Fruit fly (Drosophila melanogaster): ENCODE data around the gene Sec8.

Gene Sec8

dm6 chr3R:5789025-5789953, 30.5 kb upstream of the Sec8 start, which contains the start of the genes Hat1 and Rpn5:
TSS of gene Hat1 (minus strand) at chr3R:5789384.
TSS of gene Rpn5 (plus strand) at chr3R:5789493.
- TF ChIP-seq Mnt (GFP tag; optimal IDR thresholded peaks at IDR 0.05) (peak; percentile 84), pad (GFP tag; optimal IDR thresholded peaks at IDR 0.05) (peak; percentile 80), CG1620 (GFP tag; optimal IDR thresholded peaks at IDR 0.05) (peak; percentile 94), cnc (optimal IDR thresholded peaks at IDR 0.05) (peak; percentile 98 to 99), cic (GFP tag; optimal IDR thresholded peaks at IDR 0.05) (peak; percentile 48), CG7045 (GFP tag; optimal IDR thresholded peaks at IDR 0.05) (peak; percentile 81), Crg-1 (GFP tag; optimal IDR thresholded peaks at IDR 0.05) (peak; percentile 94), bab1 (GFP tag; optimal IDR thresholded peaks at IDR 0.05) (peak; percentile 83), CG14711 (tag; optimal IDR thresholded peaks at IDR 0.05) (peak; percentile 89), CG12768 (GFP tag; optimal IDR thresholded peaks at IDR 0.05) (peak; percentile 79), CG11617 (GFP tag; optimal IDR thresholded peaks at IDR 0.05) (peak; percentile 89), CG5204 (GFP tag; optimal IDR thresholded peaks at IDR 0.05) (peak; percentile 88), ovo (GFP tag; optimal IDR thresholded peaks at IDR 0.05) (peak; percentile 67), tj (GFP tag; optimal IDR thresholded peaks at IDR 0.05) (peak; percentile 70), Clk (GFP tag; optimal IDR thresholded peaks at IDR 0.05) (peak; percentile 59), Hr96 (GFP tag; optimal IDR thresholded peaks at IDR 0.05) (peak; percentile 92), CG7101 (tag; optimal IDR thresholded peaks at IDR 0.05) (peak; percentile 81), kay (GFP tag; ENCODE audit: borderline replicate concordance) (no peak), toe (GFP tag; optimal IDR thresholded peaks at IDR 0.05) (peak; percentile 94), CG33017 (tag; optimal IDR thresholded peaks at IDR 0.05) (peak; percentile 51)

dm6 chr3R:5781462-5781861, 22.7 kb upstream of the Sec8 start, which contains the start of gene kat-60L1:
TSS of gene kat-60L1 (plus strand) at chr3R:5781762.
- no peak for TF ChIP-seq CG11617 (GFP tag; optimal IDR thresholded peaks at IDR 0.05)
- TF ChIP-seq tj (GFP tag; optimal IDR thresholded peaks at IDR 0.05), result no peak
- TF ChIP-seq CG14711 (tag; optimal IDR thresholded peaks at IDR 0.05), result no peak
- TF ChIP-seq bab1 (GFP tag; optimal IDR thresholded peaks at IDR 0.05), result no peak
- TF ChIP-seq CG1620 (GFP tag; optimal IDR thresholded peaks at IDR 0.05), result no peak
- no peak for TF ChIP-seq CG7101 (tag; optimal IDR thresholded peaks at IDR 0.05)
- no peak for TF ChIP-seq cic (GFP tag; optimal IDR thresholded peaks at IDR 0.05)
- no peak for TF ChIP-seq ovo (GFP tag; optimal IDR thresholded peaks at IDR 0.05)
- TF ChIP-seq Hr96 (GFP tag; optimal IDR thresholded peaks at IDR 0.05), result no peak
- no peak for TF ChIP-seq CG7045 (GFP tag; optimal IDR thresholded peaks at IDR 0.05)
- no peak for TF ChIP-seq Crg-1 (GFP tag; optimal IDR thresholded peaks at IDR 0.05)
- TF ChIP-seq Clk (GFP tag; optimal IDR thresholded peaks at IDR 0.05), result no peak
- no peak for TF ChIP-seq toe (GFP tag; optimal IDR thresholded peaks at IDR 0.05)
- TF ChIP-seq CG5204 (GFP tag; optimal IDR thresholded peaks at IDR 0.05), result no peak
- no peak for TF ChIP-seq cnc (optimal IDR thresholded peaks at IDR 0.05)
- no peak for TF ChIP-seq Mnt (GFP tag; optimal IDR thresholded peaks at IDR 0.05)

- TF ChIP-seq CG5204 (GFP tag; optimal IDR thresholded peaks at IDR 0.05) (no peak), CG14711 (tag; optimal IDR thresholded peaks at IDR 0.05) (no peak), CG33017 (tag; optimal IDR thresholded peaks at IDR 0.05) (no peak), cnc (optimal IDR thresholded peaks at IDR 0.05) (no peak), tj (GFP tag; optimal IDR thresholded peaks at IDR 0.05) (no peak), CG11617 (GFP tag; optimal IDR thresholded peaks at IDR 0.05) (no peak), CG12768 (GFP tag; optimal IDR thresholded peaks at IDR 0.05) (no peak), cic (GFP tag; optimal IDR thresholded peaks at IDR 0.05) (no peak), CG7101 (tag; optimal IDR thresholded peaks at IDR 0.05) (no peak), pad (GFP tag; optimal IDR thresholded peaks at IDR 0.05) (no peak), Mnt (GFP tag; optimal IDR thresholded peaks at IDR 0.05) (no peak), CG1620 (GFP tag; optimal IDR thresholded peaks at IDR 0.05) (no peak), kay (GFP tag; ENCODE audit: borderline replicate concordance) (no peak), bab1 (GFP tag; optimal IDR thresholded peaks at IDR 0.05) (no peak), toe (GFP tag; optimal IDR thresholded peaks at IDR 0.05) (no peak), Crg-1 (GFP tag; optimal IDR thresholded peaks at IDR 0.05) (no peak)
Observed at dm6 chr3R:5780976-5781375, 22.2 kb upstream of the Sec8 start, which contains the start of gene CG2082. TSS of gene CG2082 (minus strand) at chr3R:5781076.

- TF ChIP-seq toe (GFP tag; optimal IDR thresholded peaks at IDR 0.05) (peak; percentile 83), CG33017 (tag; optimal IDR thresholded peaks at IDR 0.05) (no peak), CG7101 (tag; optimal IDR thresholded peaks at IDR 0.05) (peak; percentile 44), kay (GFP tag; ENCODE audit: borderline replicate concordance) (no peak), tj (GFP tag; optimal IDR thresholded peaks at IDR 0.05) (peak; percentile 28), Clk (GFP tag; optimal IDR thresholded peaks at IDR 0.05) (no peak), CG11617 (GFP tag; optimal IDR thresholded peaks at IDR 0.05) (peak; percentile 45), CG1620 (GFP tag; optimal IDR thresholded peaks at IDR 0.05) (peak; percentile 55), CG7045 (GFP tag; optimal IDR thresholded peaks at IDR 0.05) (peak; percentile 49), cic (GFP tag; optimal IDR thresholded peaks at IDR 0.05) (no peak), pad (GFP tag; optimal IDR thresholded peaks at IDR 0.05) (peak; percentile 99), cnc (optimal IDR thresholded peaks at IDR 0.05) (no peak), Hr96 (GFP tag; optimal IDR thresholded peaks at IDR 0.05) (peak; percentile 72), ovo (GFP tag; optimal IDR thresholded peaks at IDR 0.05) (peak; percentile 96), CG12768 (GFP tag; optimal IDR thresholded peaks at IDR 0.05) (no peak), Mnt (GFP tag; optimal IDR thresholded peaks at IDR 0.05) (peak; percentile 54), CG5204 (GFP tag; optimal IDR thresholded peaks at IDR 0.05) (no peak), bab1 (GFP tag; optimal IDR thresholded peaks at IDR 0.05) (peak; percentile 59), Crg-1 (GFP tag; optimal IDR thresholded peaks at IDR 0.05) (peak; percentile 29), CG14711 (tag; optimal IDR thresholded peaks at IDR 0.05) (no peak)
Observed at dm6 chr3R:5778731-5779593, 20.2 kb upstream of the Sec8 start, which contains the start of gene jagn. TSS of gene jagn (plus strand) at chr3R:5779315.
